Worm (Caenorhabditis elegans): ENCODE results near the gene ZK896.1.
"Not testable (repeated sequence)": the region's sequence is repeated elsewhere in the genome, so short reads cannot be mapped to it uniquely, and the experiment has no call there.

ce11 chrIV:12875260-12875659 lies at the start of gene ZK896.1:
- not testable (repeated sequence) for TF ChIP-seq F13H6.1 (tag; optimal IDR thresholded peaks at IDR 0.05); fkh-10 (GFP tag; optimal IDR thresholded peaks at IDR 0.05); ets-4 (tag; optimal IDR thresholded peaks at IDR 0.05); ceh-48 (tag; optimal IDR thresholded peaks at IDR 0.05); nfya-1 (tag; optimal IDR thresholded peaks at IDR 0.05); lin-11 (tag; optimal IDR thresholded peaks at IDR 0.05); C08G9.2 (tag; optimal IDR thresholded peaks at IDR 0.05); nhr-11 (tag; optimal IDR thresholded peaks at IDR 0.05); Y22D7AL.16 (tag; optimal IDR thresholded peaks at IDR 0.05); pat-9 (tag; optimal IDR thresholded peaks at IDR 0.05); pqm-1 (tag; optimal IDR thresholded peaks at IDR 0.05); unc-55 (GFP tag; optimal IDR thresholded peaks at IDR 0.05); hlh-13 (GFP tag; optimal IDR thresholded peaks at IDR 0.05); ceh-9 (tag; optimal IDR thresholded peaks at IDR 0.05)
